Worm (Caenorhabditis elegans): ENCODE measurements around the gene his-8.

ce11 chrV:8565075-8565474 is 32.2 kb upstream of the his-8 start, which contains the start of gene F25G6.8:
- TF ChIP-seq him-1 (tag; optimal IDR thresholded peaks at IDR 0.05) (no peak), W03F9.2 (tag; optimal IDR thresholded peaks at IDR 0.05) (no peak), dao-5 (tag; optimal IDR thresholded peaks at IDR 0.05) (no peak)

Data from whole organism, L4/young adult.